Worm (Caenorhabditis elegans): Measurements from ENCODE around the gene sra-28.

Gene sra-28

DNA sequence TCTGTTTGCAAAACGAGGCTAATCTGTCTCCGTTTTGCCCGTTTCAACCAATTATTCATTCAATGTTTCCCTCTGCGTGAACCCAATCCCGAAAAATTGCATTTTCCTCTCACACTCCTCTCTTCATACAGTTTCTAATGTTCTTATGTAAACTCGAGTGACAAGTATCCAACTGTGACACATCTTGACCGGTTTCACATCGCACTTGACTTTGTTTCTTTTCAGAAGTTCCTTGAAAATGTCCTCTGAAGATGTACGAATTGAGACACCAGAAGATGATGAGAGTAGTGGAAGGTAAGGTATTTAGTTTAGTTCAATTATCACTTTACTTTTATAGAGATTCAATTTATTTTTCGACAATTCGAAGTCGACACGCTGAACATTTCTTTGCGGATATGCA is 41.6 kb downstream of the sra-28 start, which contains the start of gene abcx-1:
abcx-1 (plus strand) TSS at position 224 of the 400 bp plus-strand sequence.
- TF ChIP-seq syd-9 (tag; optimal IDR thresholded peaks at IDR 0.05), result no peak
- no peak for TF ChIP-seq nhr-232 (tag; optimal IDR thresholded peaks at IDR 0.05)
- no peak for TF ChIP-seq ceh-9 (tag; optimal IDR thresholded peaks at IDR 0.05)
- no peak for TF ChIP-seq dmd-4 (tag; optimal IDR thresholded peaks at IDR 0.05; ENCODE audit: borderline replicate concordance)
- no peak for TF ChIP-seq nhr-11 (tag; optimal IDR thresholded peaks at IDR 0.05)
- no peak for TF ChIP-seq dve-1 (tag; optimal IDR thresholded peaks at IDR 0.05)
- no peak for TF ChIP-seq ztf-16 (tag; optimal IDR thresholded peaks at IDR 0.05)
- no peak for TF ChIP-seq fax-1 (tag; optimal IDR thresholded peaks at IDR 0.05)
- no peak for TF ChIP-seq ama-1 (optimal IDR thresholded peaks at IDR 0.05)
- no peak for TF ChIP-seq tbx-7 (tag; optimal IDR thresholded peaks at IDR 0.05)
- TF ChIP-seq K09A11.1 (tag; optimal IDR thresholded peaks at IDR 0.05; ENCODE audit: insufficient read depth), result no peak
- TF ChIP-seq fkh-6 (tag; optimal IDR thresholded peaks at IDR 0.05), result no peak
- no peak for TF ChIP-seq eyg-1 (tag; optimal IDR thresholded peaks at IDR 0.05)
- TF ChIP-seq zip-5 (tag; optimal IDR thresholded peaks at IDR 0.05), result no peak
- no peak for TF ChIP-seq F13H6.1 (tag; optimal IDR thresholded peaks at IDR 0.05)
- TF ChIP-seq ceh-6 (GFP tag; optimal IDR thresholded peaks at IDR 0.05), result no peak
- TF ChIP-seq npax-4 (tag; optimal IDR thresholded peaks at IDR 0.05), result no peak
- no peak for TF ChIP-seq unc-42 (tag; optimal IDR thresholded peaks at IDR 0.05)
- no peak for TF ChIP-seq ceh-31 (tag; optimal IDR thresholded peaks at IDR 0.05)
- TF ChIP-seq elt-2 (tag; optimal IDR thresholded peaks at IDR 0.05), result no peak

DNA sequence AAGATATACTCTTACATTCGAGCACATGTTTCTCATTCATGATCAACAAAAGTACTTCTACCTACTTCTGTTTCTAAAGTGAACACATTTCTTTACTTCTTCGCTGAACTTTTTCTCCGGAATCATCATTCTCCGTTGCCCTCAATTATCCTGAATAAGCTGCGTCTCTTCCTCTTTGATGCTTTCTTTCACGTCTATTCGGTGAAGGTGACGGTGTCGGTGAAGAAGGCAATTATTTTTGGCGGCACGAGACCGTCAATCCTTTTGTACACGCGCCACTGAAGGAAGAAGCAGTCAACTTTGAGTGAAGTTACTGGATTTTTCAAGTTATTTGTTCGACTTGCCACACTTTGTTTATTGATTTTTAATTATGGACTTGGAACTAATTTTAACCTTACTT is 42.0 kb downstream of the sra-28 start, which contains the start of gene abch-1:
abch-1 (minus strand) TSS at position 101 of the 400 bp plus-strand sequence.
- TF ChIP-seq K02D7.2 (tag; optimal IDR thresholded peaks at IDR 0.05) (no peak), odd-2 (tag; optimal IDR thresholded peaks at IDR 0.05) (no peak), ceh-19 (GFP tag; optimal IDR thresholded peaks at IDR 0.05) (no peak), Y22D7AL.16 (tag; optimal IDR thresholded peaks at IDR 0.05) (no peak), zip-5 (tag; optimal IDR thresholded peaks at IDR 0.05) (no peak), K09A11.1 (tag; optimal IDR thresholded peaks at IDR 0.05; ENCODE audit: insufficient read depth) (no peak), sox-4 (tag; optimal IDR thresholded peaks at IDR 0.05) (no peak), fkh-10 (GFP tag; optimal IDR thresholded peaks at IDR 0.05) (no peak), ceh-31 (tag; optimal IDR thresholded peaks at IDR 0.05) (no peak), ceh-45 (GFP tag; IDR thresholded peaks at IDR 0.05) (no peak), ceh-34 (tag; optimal IDR thresholded peaks at IDR 0.05) (no peak), pat-9 (tag; optimal IDR thresholded peaks at IDR 0.05) (no peak), C38D4.7 (GFP tag; optimal IDR thresholded peaks at IDR 0.05) (no peak), sox-2 (GFP tag; IDR thresholded peaks at IDR 0.05) (no peak), pros-1 (tag; optimal IDR thresholded peaks at IDR 0.05) (no peak), ama-1 (optimal IDR thresholded peaks at IDR 0.05) (no peak), lim-6 (tag; optimal IDR thresholded peaks at IDR 0.05) (no peak), syd-9 (tag; optimal IDR thresholded peaks at IDR 0.05) (no peak), hlh-6 (tag; optimal IDR thresholded peaks at IDR 0.05) (no peak)

DNA sequence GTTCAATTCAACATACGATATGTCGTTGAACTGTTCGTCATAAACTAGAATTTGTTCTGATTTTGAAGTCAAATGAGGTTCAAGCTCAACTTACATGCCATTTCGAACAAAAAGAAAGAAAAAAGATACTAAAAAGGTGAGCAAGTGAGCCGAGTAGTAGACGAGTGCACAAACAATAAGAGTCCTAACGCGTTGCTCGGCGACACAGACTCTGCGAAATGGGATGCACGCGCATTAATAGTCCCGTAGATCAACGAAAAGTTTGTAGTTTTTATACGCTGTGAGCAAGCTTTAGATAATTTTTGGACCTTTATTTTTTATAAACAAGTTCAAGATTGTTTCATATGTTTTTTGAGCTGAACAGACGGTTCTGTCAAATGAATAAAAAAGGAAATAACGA is 44.9 kb downstream of the sra-28 start, which contains the start of gene C56E6.4:
C56E6.4 (minus strand) TSS at position 101 of the 400 bp plus-strand sequence.
- no peak for TF ChIP-seq ceh-14 (tag; optimal IDR thresholded peaks at IDR 0.05)
- TF ChIP-seq syd-9 (tag; optimal IDR thresholded peaks at IDR 0.05), result no peak
- no peak for TF ChIP-seq nhr-232 (tag; optimal IDR thresholded peaks at IDR 0.05)
- TF ChIP-seq eyg-1 (tag; optimal IDR thresholded peaks at IDR 0.05), result no peak
- no peak for TF ChIP-seq ceh-24 (tag; optimal IDR thresholded peaks at IDR 0.05)
- no peak for TF ChIP-seq fax-1 (tag; optimal IDR thresholded peaks at IDR 0.05)

DNA sequence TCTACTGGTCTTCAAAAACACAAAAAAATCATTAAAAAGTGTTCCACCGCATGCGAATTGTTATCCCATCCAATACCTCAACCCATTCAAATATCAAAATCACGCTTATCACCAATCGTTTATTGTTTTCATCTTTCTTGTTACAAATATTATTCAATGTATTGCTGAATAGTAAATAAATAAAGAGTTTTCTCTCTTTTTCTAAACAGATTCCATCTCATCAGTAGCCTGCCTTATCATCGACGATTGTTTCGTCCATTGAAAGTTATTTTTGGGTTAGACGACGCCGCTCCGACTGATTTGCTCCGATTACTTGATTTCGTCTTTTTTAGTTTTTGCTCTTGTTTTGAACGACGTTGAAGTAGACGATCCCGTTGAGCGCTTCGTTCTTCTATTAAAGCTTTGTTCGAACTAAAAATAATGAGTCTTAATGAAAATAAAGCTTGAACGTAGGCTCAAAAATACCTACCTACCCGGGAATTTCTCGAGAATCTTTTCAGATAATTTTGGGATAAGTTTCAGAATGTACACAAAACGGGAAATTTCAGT is 47.4 kb downstream of the sra-28 start:
- no peak for TF ChIP-seq hlh-30 (tag; optimal IDR thresholded peaks at IDR 0.05; ENCODE audit: insufficient read depth)
- TF ChIP-seq mec-3 (tag; optimal IDR thresholded peaks at IDR 0.05; ENCODE audit: borderline replicate concordance), result no peak
- no peak for TF ChIP-seq sdc-2 (tag; optimal IDR thresholded peaks at IDR 0.05)
- TF ChIP-seq elt-4 (tag; optimal IDR thresholded peaks at IDR 0.05), result no peak
- no peak for TF ChIP-seq F13H6.1 (tag; optimal IDR thresholded peaks at IDR 0.05)
- TF ChIP-seq C08G9.2 (tag; optimal IDR thresholded peaks at IDR 0.05), result no peak
- no peak for TF ChIP-seq ceh-48 (tag; optimal IDR thresholded peaks at IDR 0.05)
- TF ChIP-seq rnt-1 (tag; optimal IDR thresholded peaks at IDR 0.05), result no peak
- no peak for TF ChIP-seq ceh-30 (tag; optimal IDR thresholded peaks at IDR 0.05)
